Worm (Caenorhabditis elegans) whole organism, L2 larva: ENCODE measurements around the gene T25B9.1.

ENCODE experiments used
- alr-1 ChIP-seq: fragments of 150-350 bp; optimal IDR thresholded peaks from 2 replicates; lab custom pipeline; 2014; ENCODE audit warnings: missing biosample characterization, missing genetic modification characterization
- nhr-23 ChIP-seq: fragments of 150-350 bp; optimal IDR thresholded peaks from 2 replicates; lab custom pipeline; 2014; ENCODE audit warnings: missing biosample characterization, missing genetic modification reagents, missing genetic modification characterization
- unc-39 ChIP-seq: fragments of 150-350 bp; optimal IDR thresholded peaks from 2 replicates; lab custom pipeline; 2014; ENCODE audit warnings: missing biosample characterization, missing genetic modification characterization

ce11 chrIV:10699000-10699399, 50.9 kb downstream of the T25B9.1 start:
- TF ChIP-seq unc-39 (tag; lab: Kevin White, UChicago) (no peak), nhr-23 (tag; lab: Kevin White, UChicago) (no peak), alr-1 (no peak)
